Worm (Caenorhabditis elegans) whole organism, early embryonic: Measurements from ENCODE around the gene prdh-1.

ENCODE experiments used
- B0310.2 ChIP-seq: sonication (generic microtip); optimal IDR thresholded peaks from 2 replicates; lab custom pipeline; 2016; ENCODE audit warnings: mild to moderate bottlenecking, missing genetic modification characterization, missing compliant biosample characterization
- F13C5.2 ChIP-seq: sonication (generic microtip); optimal IDR thresholded peaks from 2 replicates; lab custom pipeline; 2017; ENCODE audit warnings: mild to moderate bottlenecking, missing genetic modification characterization, inconsistent platforms, missing compliant biosample characterization
- ama-1 ChIP-seq: fragments of 150-350 bp; optimal IDR thresholded peaks from 2 replicates; lab custom pipeline; 2014
- ceh-13 ChIP-seq: fragments of 200-800 bp; sonication (Bioruptor generic); optimal IDR thresholded peaks from 2 replicates; lab custom pipeline; 2018; ENCODE audit warnings: mild to moderate bottlenecking, missing genetic modification characterization, missing compliant biosample characterization
- ceh-36 ChIP-seq: sonication (generic microtip); optimal IDR thresholded peaks from 2 replicates; lab custom pipeline; 2016; ENCODE audit warnings: missing genetic modification characterization, inconsistent platforms, missing compliant biosample characterization
- ets-7 ChIP-seq: sonication (generic microtip); optimal IDR thresholded peaks from 2 replicates; lab custom pipeline; 2016; ENCODE audit warnings: missing genotype, missing genetic modification characterization, missing compliant biosample characterization
- flt-1 ChIP-seq: fragments of 200-800 bp; sonication (Bioruptor generic); IDR thresholded peaks from 2 replicates; pipeline ENCODE4 v1.3.6; 2022; ENCODE audit warnings: missing genetic modification characterization, missing compliant biosample characterization
- hmbx-1 ChIP-seq: sonication (generic microtip); optimal IDR thresholded peaks from 2 replicates; lab custom pipeline; 2016; ENCODE audit warnings: mild to moderate bottlenecking, missing genetic modification characterization, missing compliant biosample characterization
- hmg-4 ChIP-seq: fragments of 200-800 bp; sonication (Bioruptor generic); optimal IDR thresholded peaks from 2 replicates; lab custom pipeline; 2018; ENCODE audit warnings: mild to moderate bottlenecking, missing genetic modification characterization, missing compliant biosample characterization
- pes-1 ChIP-seq: fragments of 200-800 bp; sonication (Bioruptor generic); IDR thresholded peaks from 2 replicates; pipeline ENCODE4 v1.3.6; 2022; ENCODE audit warnings: missing genetic modification reagents, missing genetic modification characterization, missing compliant biosample characterization
- scrt-1 ChIP-seq: fragments of 200-800 bp; sonication (Bioruptor generic); IDR thresholded peaks from 2 replicates; pipeline ENCODE4 v1.3.6; 2022; ENCODE audit warnings: missing genetic modification characterization, missing compliant biosample characterization
- sea-1 ChIP-seq: fragments of 200-800 bp; sonication (Bioruptor generic); conservative IDR thresholded peaks from 2 replicates; pipeline ENCODE4 v1.3.6; 2022; ENCODE audit warnings: missing genetic modification characterization, missing compliant biosample characterization
- tbx-11 ChIP-seq: fragments of 200-800 bp; sonication (Bioruptor generic); IDR thresholded peaks from 2 replicates; pipeline ENCODE4 v1.3.6; 2022; ENCODE audit warnings: missing genetic modification characterization, missing compliant biosample characterization
- tbx-37 ChIP-seq: fragments of 200-800 bp; sonication (Bioruptor generic); conservative IDR thresholded peaks from 2 replicates; pipeline ENCODE4 v1.3.6; 2022; ENCODE audit warnings: missing genetic modification reagents, missing genetic modification characterization, missing compliant biosample characterization

DNA sequence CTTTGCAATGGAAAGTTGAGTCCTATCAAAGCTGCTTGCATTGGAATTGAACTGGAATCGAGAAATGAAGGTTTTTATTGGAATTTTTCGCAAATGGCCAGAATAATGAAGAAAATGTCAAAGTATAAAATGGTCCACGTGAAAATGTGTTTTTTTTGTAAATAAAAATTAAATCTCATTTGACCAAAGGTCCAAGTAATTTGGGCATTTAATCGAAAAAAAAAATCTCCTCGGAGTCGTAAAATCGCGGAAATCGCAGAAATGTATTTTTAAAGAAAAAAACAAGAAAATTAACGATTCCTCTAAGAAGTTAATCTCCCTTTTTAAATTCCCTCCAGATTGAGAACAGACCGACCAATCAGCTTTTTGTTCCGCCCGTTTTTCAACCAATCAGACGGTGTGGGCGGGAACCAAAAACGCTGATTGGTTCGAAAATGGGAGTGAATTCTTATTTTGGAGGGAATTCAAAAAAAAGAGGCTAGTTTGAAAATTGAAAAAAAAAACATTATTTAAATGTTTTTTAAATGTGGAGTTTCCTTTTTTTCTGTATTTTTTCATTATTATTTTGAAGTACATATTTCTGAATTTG lies at the start of gene prdh-1:
- no peak for TF ChIP-seq tbx-37 (GFP tag; lab: Robert Waterston, UW)
- no peak for TF ChIP-seq F13C5.2 (tag; lab: Kevin White, UChicago)
- TF ChIP-seq ama-1: no peak
- no peak for TF ChIP-seq ets-7
- no peak for TF ChIP-seq ceh-36 (tag; lab: Kevin White, UChicago)
- TF ChIP-seq flt-1: no peak
- no peak for TF ChIP-seq B0310.2 (tag; lab: Kevin White, UChicago)
- no peak for TF ChIP-seq tbx-11 (GFP tag; lab: Robert Waterston, UW)
- no peak for TF ChIP-seq ceh-13 (GFP tag; lab: Kevin White, UChicago)
- no peak for TF ChIP-seq sea-1 (GFP tag; lab: Robert Waterston, UW)
- no peak for TF ChIP-seq hmbx-1 (tag; lab: Kevin White, UChicago)
- TF ChIP-seq pes-1 (GFP tag; lab: Robert Waterston, UW): no peak
- TF ChIP-seq scrt-1: no peak
- TF ChIP-seq hmg-4: no peak
